Worm (Caenorhabditis elegans): Measurements from ENCODE around the gene F46C5.9.

DNA sequence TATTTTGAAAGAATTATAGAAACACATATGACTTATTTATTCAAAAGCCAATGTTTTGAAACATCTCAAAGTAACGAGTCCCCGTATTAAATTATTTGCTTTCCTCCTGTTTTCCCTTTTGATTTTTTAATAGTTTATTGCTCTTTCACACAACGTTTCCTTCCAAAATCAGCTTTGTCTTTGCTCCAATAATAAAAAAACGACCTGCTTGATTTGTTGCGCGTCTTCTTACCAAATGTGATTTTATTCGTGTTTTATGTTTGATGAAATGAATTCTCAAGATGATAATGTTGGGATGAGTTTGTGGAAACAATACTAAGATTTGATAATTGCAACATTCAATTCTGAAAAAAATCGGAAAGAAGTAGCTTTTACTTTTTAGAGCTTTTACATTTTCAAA is 1.8 kb upstream of the F46C5.9 start:
- TF ChIP-seq unc-39 (tag; optimal IDR thresholded peaks at IDR 0.05) (no peak), nhr-11 (tag; optimal IDR thresholded peaks at IDR 0.05) (no peak), nhr-10 (tag; optimal IDR thresholded peaks at IDR 0.05) (no peak), nhr-237 (tag; optimal IDR thresholded peaks at IDR 0.05) (no peak), Y75B8A.6 (GFP tag; IDR thresholded peaks at IDR 0.05) (no peak), unc-62 (GFP tag; optimal IDR thresholded peaks at IDR 0.05 in 1 of 2) (peak in 1 of 2 experiments; percentile 91), unc-62 (tag; optimal IDR thresholded peaks at IDR 0.05) (no peak), Y105C5A.15 (GFP tag; IDR thresholded peaks at IDR 0.05) (no peak), pha-4 (GFP tag; IDR thresholded peaks at IDR 0.05) (no peak), pha-4 (tag; optimal IDR thresholded peaks at IDR 0.05) (no peak), madf-5 (GFP tag; IDR thresholded peaks at IDR 0.05) (no peak)
